Worm (Caenorhabditis elegans) whole organism, L4/young adult: ENCODE measurements around the gene cyn-4.

Experiments used
- dao-5 ChIP-seq: sonication (generic microtip); optimal IDR thresholded peaks from 2 replicates; lab custom pipeline; 2016; ENCODE audit warnings: missing genotype, missing genetic modification characterization, moderate library complexity, missing compliant biosample characterization
- him-1 ChIP-seq: sonication (generic microtip); optimal IDR thresholded peaks from 2 replicates; lab custom pipeline; 2016; ENCODE audit warnings: missing genotype, missing genetic modification reagents, missing genetic modification characterization, missing compliant biosample characterization

DNA sequence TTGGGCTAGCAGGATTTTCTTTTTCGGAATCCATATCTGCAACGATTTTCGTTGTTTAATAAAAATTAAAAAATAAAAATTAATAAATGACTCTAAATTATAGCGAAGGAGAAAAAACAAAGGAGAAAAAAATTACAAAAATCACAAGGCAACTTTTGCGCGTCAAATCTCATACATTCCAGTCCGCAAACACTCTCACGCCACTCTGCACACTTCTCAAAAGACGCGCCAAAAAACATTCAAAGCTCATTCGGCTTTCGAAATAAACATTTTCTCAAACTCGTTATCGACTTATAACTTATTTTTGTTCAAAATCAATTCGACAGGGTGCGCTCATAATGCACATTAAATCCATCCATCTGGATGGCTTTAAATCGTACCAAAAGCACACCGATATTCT, 48.4 kb downstream of the cyn-4 start, which contains the start of the genes R06F6.12 and mix-1:
- TF ChIP-seq him-1 (tag; lab: Kevin White, UChicago) (no peak), dao-5 (no peak)
